Fruit fly (Drosophila melanogaster): ENCODE measurements around the gene CG6592.

DNA sequence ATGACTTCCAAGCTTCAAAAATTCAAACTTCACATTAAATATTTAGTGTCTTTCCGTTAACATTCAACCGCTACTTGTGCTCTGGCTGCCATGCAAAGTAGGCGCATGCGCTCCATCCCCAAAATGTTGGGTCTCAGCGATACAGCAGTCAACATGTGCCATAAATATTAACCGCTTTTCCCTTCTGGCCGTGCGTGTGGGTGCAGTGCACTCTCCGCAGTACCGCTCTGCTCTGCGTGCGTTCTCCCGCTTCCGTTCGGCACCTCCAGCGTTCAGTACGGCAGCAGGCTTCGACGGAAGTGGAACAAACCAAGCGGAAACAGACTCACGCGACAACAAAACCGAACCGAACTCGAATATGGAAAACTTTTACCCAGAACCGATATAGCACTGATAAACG, 17.0 kb downstream of the CG6592 start, which contains the start of gene ssp6:
- TF ChIP-seq CG8478 (optimal IDR thresholded peaks at IDR 0.05), result no peak
- TF ChIP-seq CTCF (optimal IDR thresholded peaks at IDR 0.05), result no peak

Measured in S2 (cell line).